Worm (Caenorhabditis elegans) whole organism, L4 larva: ENCODE data around the gene lurp-4.

Source experiments
- D1046.2 ChIP-seq: fragments of 200-800 bp; sonication (Bioruptor generic); IDR thresholded peaks from 2 replicates; pipeline ENCODE4 v1.3.6; 2022; ENCODE audit warnings: missing genetic modification characterization, missing compliant biosample characterization
- F26F4.8 ChIP-seq: fragments of 200-800 bp; sonication (Bioruptor generic); conservative IDR thresholded peaks from 2 replicates; pipeline ENCODE4 v1.3.6; 2022; ENCODE audit warnings: missing genetic modification characterization, missing compliant biosample characterization
- F44E2.7 ChIP-seq: fragments of 200-800 bp; sonication (Bioruptor generic); IDR thresholded peaks from 2 replicates; pipeline ENCODE4 v2.1.2; 2022; ENCODE audit warnings: missing genetic modification characterization, missing compliant biosample characterization
- F49E8.2 ChIP-seq: sonication (generic microtip); optimal IDR thresholded peaks from 2 replicates; lab custom pipeline; 2016; ENCODE audit warnings: missing compliant biosample characterization, mild to moderate bottlenecking, missing genetic modification characterization, borderline replicate concordance
- T26A8.4 ChIP-seq: fragments of 200-800 bp; sonication (Bioruptor generic); IDR thresholded peaks from 2 replicates; pipeline ENCODE4 v1.3.6; 2022; ENCODE audit warnings: missing genetic modification characterization, missing compliant biosample characterization
- ZK337.2 ChIP-seq: fragments of 200-800 bp; sonication (Bioruptor generic); IDR thresholded peaks from 2 replicates; pipeline ENCODE4 v1.3.6; 2022; ENCODE audit warnings: missing genetic modification reagents, missing genetic modification characterization, missing compliant biosample characterization
- aha-1 ChIP-seq: fragments of 150-350 bp; peaks from one replicate; lab custom pipeline; 2014; ENCODE audit warnings: missing biosample characterization, missing genetic modification characterization
- ceh-20 ChIP-seq: fragments of 200-800 bp; sonication (Bioruptor generic); IDR thresholded peaks from 2 replicates; pipeline ENCODE4 v1.3.6; 2022; ENCODE audit warnings: missing genetic modification reagents, missing genetic modification characterization, missing compliant biosample characterization
- ceh-28 ChIP-seq: fragments of 150-350 bp; optimal IDR thresholded peaks from 2 replicates; lab custom pipeline; 2014; ENCODE audit warnings: missing biosample characterization, missing genetic modification reagents, missing genetic modification characterization
- ceh-32 ChIP-seq: sonication (generic microtip); optimal IDR thresholded peaks from 2 replicates; lab custom pipeline; 2016; ENCODE audit warnings: mild to moderate bottlenecking, missing genetic modification characterization, missing compliant biosample characterization; ENCODE audit not compliant: poor library complexity
- ceh-44 ChIP-seq: fragments of 200-800 bp; sonication (Bioruptor generic); IDR thresholded peaks from 2 replicates; pipeline ENCODE4 v1.3.6; 2022; ENCODE audit warnings: missing genetic modification reagents, missing genetic modification characterization, missing compliant biosample characterization
- cey-2 ChIP-seq: sonication (generic microtip); optimal IDR thresholded peaks from 3 replicates; lab custom pipeline; 2017; ENCODE audit warnings: missing genetic modification characterization, mild to moderate bottlenecking, missing compliant biosample characterization, antibody characterized with exemption, borderline replicate concordance; ENCODE audit not compliant: insufficient read depth
- ctbp-1 ChIP-seq: fragments of 200-800 bp; sonication (Bioruptor generic); IDR thresholded peaks from 2 replicates; pipeline ENCODE4 v1.3.6; 2022; ENCODE audit warnings: missing genetic modification reagents, missing genetic modification characterization, missing compliant biosample characterization
- daf-16 ChIP-seq, 3 experiments: sonication (generic microtip); optimal IDR thresholded peaks; 2 replicates each; lab custom pipeline; 2016 to 2017; ENCODE audit warnings: missing genetic modification characterization in 3 of 3, missing genetic modification reagents in 3 of 3, mild to moderate bottlenecking in 2 of 3, missing compliant biosample characterization in 2 of 3, missing biosample characterization in 1 of 3, moderate library complexity in 1 of 3
- daf-19 ChIP-seq: fragments of 200-800 bp; sonication (Bioruptor generic); conservative IDR thresholded peaks from 2 replicates; pipeline ENCODE4 v1.3.6; 2022; ENCODE audit warnings: missing genetic modification characterization, missing compliant biosample characterization
- daf-8 ChIP-seq: fragments of 200-800 bp; sonication (Bioruptor generic); IDR thresholded peaks from 2 replicates; pipeline ENCODE4 v1.3.6; 2022; ENCODE audit warnings: missing genetic modification characterization, missing compliant biosample characterization
- duxl-1 ChIP-seq: sonication (generic microtip); optimal IDR thresholded peaks from 2 replicates; lab custom pipeline; 2016; ENCODE audit warnings: mild to moderate bottlenecking, missing genetic modification characterization, moderate library complexity, missing compliant biosample characterization; ENCODE audit not compliant: poor library complexity
- egl-43 ChIP-seq: fragments of 200-800 bp; sonication (Bioruptor generic); IDR thresholded peaks from 2 replicates; pipeline ENCODE4 v1.3.6; 2022; ENCODE audit warnings: missing genetic modification reagents, missing genetic modification characterization, missing compliant biosample characterization
- fos-1 ChIP-seq: fragments of 150-350 bp; optimal IDR thresholded peaks from 2 replicates; lab custom pipeline; 2014; ENCODE audit warnings: missing biosample characterization, missing genetic modification characterization
- gei-8 ChIP-seq: fragments of 200-800 bp; sonication (Bioruptor generic); optimal IDR thresholded peaks from 2 replicates; lab custom pipeline; 2018; ENCODE audit warnings: mild to moderate bottlenecking, missing genetic modification characterization, missing compliant biosample characterization
- hmg-1.1 ChIP-seq: fragments of 200-800 bp; sonication (Bioruptor generic); IDR thresholded peaks from 2 replicates; pipeline ENCODE4 v1.3.6; 2022; ENCODE audit warnings: missing genetic modification reagents, missing genetic modification characterization, missing compliant biosample characterization
- lin-15B ChIP-seq: fragments of 150-350 bp; sonication (generic microtip); optimal IDR thresholded peaks from 3 replicates; lab custom pipeline; 2014; ENCODE audit warnings: missing biosample characterization, missing genetic modification characterization
- lin-38 ChIP-seq: fragments of 200-800 bp; sonication (Bioruptor generic); IDR thresholded peaks from 2 replicates; pipeline ENCODE4 v1.3.6; 2022; ENCODE audit warnings: missing genetic modification reagents, missing genetic modification characterization, missing compliant biosample characterization
- madf-9 ChIP-seq: fragments of 200-800 bp; sonication (Bioruptor generic); conservative IDR thresholded peaks from 2 replicates; pipeline ENCODE4 v1.3.6; 2022; ENCODE audit warnings: missing genetic modification reagents, missing genetic modification characterization, missing compliant biosample characterization
- mep-1 ChIP-seq: fragments of 150-350 bp; sonication (generic microtip); optimal IDR thresholded peaks from 3 replicates; lab custom pipeline; 2014; ENCODE audit warnings: missing biosample characterization, missing genetic modification characterization
- mxl-3 ChIP-seq: fragments of 200-800 bp; sonication (Bioruptor generic); optimal IDR thresholded peaks from 2 replicates; lab custom pipeline; 2018; ENCODE audit warnings: mild to moderate bottlenecking, missing genetic modification characterization, missing compliant biosample characterization
- nhr-10 ChIP-seq: fragments of 150-350 bp; optimal IDR thresholded peaks from 2 replicates; lab custom pipeline; 2014; ENCODE audit warnings: missing biosample characterization, missing genetic modification characterization
- nhr-102 ChIP-seq: sonication (generic microtip); optimal IDR thresholded peaks from 2 replicates; lab custom pipeline; 2016; ENCODE audit warnings: mild to moderate bottlenecking, missing genetic modification characterization, moderate library complexity, missing compliant biosample characterization
- nhr-25 ChIP-seq: sonication (generic microtip); optimal IDR thresholded peaks from 2 replicates; lab custom pipeline; 2017; ENCODE audit warnings: missing genetic modification characterization, mild to moderate bottlenecking, missing compliant biosample characterization, antibody characterized with exemption, moderate library complexity, borderline replicate concordance; ENCODE audit not compliant: insufficient read depth
- nhr-42 ChIP-seq: fragments of 200-800 bp; sonication (Bioruptor generic); IDR thresholded peaks from 2 replicates; pipeline ENCODE4 v1.3.6; 2022; ENCODE audit warnings: missing genetic modification characterization, missing compliant biosample characterization
- nhr-6 ChIP-seq: fragments of 150-350 bp; optimal IDR thresholded peaks from 2 replicates; lab custom pipeline; 2014; ENCODE audit warnings: missing biosample characterization, missing genetic modification characterization
- pha-4 ChIP-seq, 2 experiments: fragments of 150-350 bp in 1 of 2; fragments of 200-800 bp in 1 of 2; sonication (Bioruptor generic) in 1 of 2; IDR thresholded peaks in 1 of 2; optimal IDR thresholded peaks in 1 of 2; 2 replicates each; pipeline versions ENCODE4 v1.3.6 to Lab custom; 2014 to 2022; ENCODE audit warnings: missing genetic modification characterization in 2 of 2, missing genetic modification reagents in 2 of 2, missing biosample characterization in 1 of 2, missing compliant biosample characterization in 1 of 2
- pqm-1 ChIP-seq: sonication (generic microtip); optimal IDR thresholded peaks from 2 replicates; lab custom pipeline; 2017; ENCODE audit warnings: missing biosample characterization, missing genetic modification characterization
- rbr-2 ChIP-seq: sonication (generic microtip); optimal IDR thresholded peaks from 2 replicates; lab custom pipeline; 2016; ENCODE audit warnings: missing genotype, missing genetic modification characterization, missing compliant biosample characterization
- set-16 ChIP-seq: fragments of 200-800 bp; sonication (Bioruptor generic); IDR thresholded peaks from 2 replicates; pipeline ENCODE4 v1.3.6; 2022; ENCODE audit warnings: missing genetic modification reagents, missing genetic modification characterization, missing compliant biosample characterization
- snpc-1.2 ChIP-seq: fragments of 200-800 bp; sonication (Bioruptor generic); IDR thresholded peaks from 2 replicates; pipeline ENCODE4 v1.3.6; 2022; ENCODE audit warnings: missing genetic modification reagents, missing genetic modification characterization, missing compliant biosample characterization
- snpc-4 ChIP-seq: fragments of 150-350 bp; optimal IDR thresholded peaks from 2 replicates; lab custom pipeline; 2014; ENCODE audit warnings: missing biosample characterization, missing genetic modification characterization
- spr-1 ChIP-seq: sonication (generic microtip); optimal IDR thresholded peaks from 2 replicates; lab custom pipeline; 2016; ENCODE audit warnings: mild to moderate bottlenecking, missing genetic modification characterization, missing compliant biosample characterization
- spr-3 ChIP-seq: fragments of 200-800 bp; sonication (Bioruptor generic); optimal IDR thresholded peaks from 2 replicates; lab custom pipeline; 2018; ENCODE audit warnings: mild to moderate bottlenecking, missing genetic modification characterization, missing compliant biosample characterization
- tag-97 ChIP-seq: fragments of 200-800 bp; sonication (Bioruptor generic); IDR thresholded peaks from 2 replicates; pipeline ENCODE4 v1.3.6; 2022; ENCODE audit warnings: missing genetic modification characterization, missing compliant biosample characterization
- unc-130 ChIP-seq: sonication (generic microtip); optimal IDR thresholded peaks from 2 replicates; lab custom pipeline; 2016; ENCODE audit warnings: missing genetic modification reagents, missing genetic modification characterization, missing compliant biosample characterization
- zfp-2 ChIP-seq: sonication (generic microtip); optimal IDR thresholded peaks from 2 replicates; lab custom pipeline; 2016; ENCODE audit warnings: mild to moderate bottlenecking, missing genetic modification characterization, missing compliant biosample characterization
- zfp-3 ChIP-seq: fragments of 200-800 bp; sonication (Bioruptor generic); conservative IDR thresholded peaks from 2 replicates; pipeline ENCODE4 v1.3.6; 2022; ENCODE audit warnings: missing genetic modification reagents, missing genetic modification characterization, missing compliant biosample characterization
- ztf-11 ChIP-seq: fragments of 150-350 bp; optimal IDR thresholded peaks from 2 replicates; lab custom pipeline; 2014; ENCODE audit warnings: missing biosample characterization, missing genetic modification characterization
- ztf-7 ChIP-seq: fragments of 150-350 bp; optimal IDR thresholded peaks from 2 replicates; lab custom pipeline; 2014; ENCODE audit warnings: missing biosample characterization, missing genetic modification characterization

Gene lurp-4

ce11 chrV:13085917-13086552, 6.4 kb upstream of the lurp-4 start (continued):
- TF ChIP-seq cey-2, result no peak
- TF ChIP-seq nhr-6 (tag; lab: Kevin White, UChicago), result peak; percentile 85
- TF ChIP-seq F26F4.8, result no peak
- TF ChIP-seq ceh-28 (tag; lab: Kevin White, UChicago), result peak; percentile 12
- TF ChIP-seq pqm-1 (tag; lab: Kevin White, UChicago), result no peak
- no peak for TF ChIP-seq fos-1 (tag; lab: Kevin White, UChicago)
- TF ChIP-seq D1046.2 (GFP tag; lab: Robert Waterston, UW), result 0 out of 2 replicates have a peak, but pooled peaks have one; percentile 7
- no peak for TF ChIP-seq ceh-32 (tag; lab: Kevin White, UChicago)
- TF ChIP-seq ceh-20 (GFP tag; lab: Robert Waterston, UW), result peak; percentile 90
- TF ChIP-seq duxl-1, result no peak
- no peak for TF ChIP-seq nhr-42 (GFP tag; lab: Robert Waterston, UW)
- no peak for TF ChIP-seq lin-15B (tag; lab: Kevin White, UChicago)
- peak; percentile 67 for TF ChIP-seq rbr-2
- TF ChIP-seq nhr-10 (tag; lab: Kevin White, UChicago), result peak; percentile 78
- TF ChIP-seq ztf-11, result no peak
- no peak for TF ChIP-seq daf-8 (GFP tag; lab: Robert Waterston, UW)
- TF ChIP-seq ztf-7 (tag; lab: Kevin White, UChicago), result no peak
- TF ChIP-seq ceh-44, result no peak
- TF ChIP-seq F44E2.7 (GFP tag; lab: Robert Waterston, UW), result no peak
- TF ChIP-seq madf-9, result peak; percentile 51
- peak; percentile 46 for TF ChIP-seq spr-1 (tag; lab: Kevin White, UChicago)
- TF ChIP-seq set-16 (GFP tag; lab: Robert Waterston, UW), result peak; percentile 69
- TF ChIP-seq unc-130 (GFP tag; lab: Kevin White, UChicago), result no peak
- peak; percentile 47 for TF ChIP-seq nhr-25 (tag; lab: Kevin White, UChicago)
- TF ChIP-seq hmg-1.1 (GFP tag; lab: Robert Waterston, UW), result peak; percentile 73
- no peak for TF ChIP-seq tag-97 (GFP tag; lab: Robert Waterston, UW)
- TF ChIP-seq aha-1 (tag; lab: Kevin White, UChicago), result peak; percentile 94
- TF ChIP-seq zfp-3 (GFP tag; lab: Robert Waterston, UW), result 0 out of 2 replicates have a peak, but pooled peaks have one; percentile 19
- peak; percentile 40; the same call in 1 of the 2 replicates for TF ChIP-seq snpc-1.2 (GFP tag; lab: Robert Waterston, UW)
- peak; percentile 74 for TF ChIP-seq egl-43
- TF ChIP-seq, all 104 proteins: peak for 48

ce11 chrV:13088485-13088884, 4.0 kb upstream of the lurp-4 start:
- TF ChIP-seq lin-38, result peak; percentile 19
- peak; percentile 26; the same call in 1 of the 2 replicates for TF ChIP-seq ctbp-1 (GFP tag; lab: Robert Waterston, UW)
- no peak for TF ChIP-seq nhr-25 (tag; lab: Kevin White, UChicago)
- TF ChIP-seq daf-16 (GFP tag; optimal IDR thresholded peaks at IDR 0.05; lab: Kevin White, UChicago), result peak in 1 of 2 experiments; percentile 56
- TF ChIP-seq daf-16 (tag; optimal IDR thresholded peaks at IDR 0.05; lab: Kevin White, UChicago), result no peak
- TF ChIP-seq mxl-3 (GFP tag; lab: Kevin White, UChicago), result no peak

ce11 chrV:13090130-13090770, 2.2 kb upstream of the lurp-4 start, which contains the start of gene C34B4.4:
Gene C34B4.4, plus strand, starts transcription at chrV:13090405.
- TF ChIP-seq pha-4 (GFP tag; IDR thresholded peaks at IDR 0.05; lab: Robert Waterston, UW) (no peak), pha-4 (tag; optimal IDR thresholded peaks at IDR 0.05; lab: Kevin White, UChicago) (no peak), daf-19 (GFP tag; lab: Robert Waterston, UW) (no peak), zfp-2 (tag; lab: Kevin White, UChicago) (no peak), egl-43 (no peak), T26A8.4 (GFP tag; lab: Robert Waterston, UW) (no peak), mep-1 (tag; lab: Kevin White, UChicago) (peak; percentile 4), gei-8 (no peak), lin-38 (peak; percentile 31; the same call in 1 of the 2 replicates), snpc-4 (tag; lab: Kevin White, UChicago) (no peak), snpc-1.2 (GFP tag; lab: Robert Waterston, UW) (no peak), nhr-102 (tag; lab: Kevin White, UChicago) (peak; percentile 25), F49E8.2 (tag; lab: Kevin White, UChicago) (no peak), duxl-1 (no peak), spr-3 (GFP tag; lab: Kevin White, UChicago) (peak; percentile 47), ZK337.2 (GFP tag; lab: Robert Waterston, UW) (0 out of 2 replicates have a peak, but pooled peaks have one; percentile 42), zfp-3 (GFP tag; lab: Robert Waterston, UW) (no peak), F26F4.8 (no peak)
